Worm (Caenorhabditis elegans) whole organism, L4 larva: ENCODE measurements around the gene F47E1.4.
A peak's percentile ranks its signal among the peaks of the same experiment; 100 is the strongest.

Experiments
- F10B5.3 ChIP-seq: sonication (generic microtip); optimal IDR thresholded peaks from 2 replicates; lab custom pipeline; 2016; ENCODE audit warnings: mild to moderate bottlenecking, missing genetic modification characterization, missing compliant biosample characterization
- F37D6.2 ChIP-seq: sonication (generic microtip); optimal IDR thresholded peaks from 2 replicates; lab custom pipeline; 2016; ENCODE audit warnings: mild to moderate bottlenecking, missing genetic modification characterization, missing compliant biosample characterization
- F44E2.7 ChIP-seq: fragments of 200-800 bp; sonication (Bioruptor generic); IDR thresholded peaks from 2 replicates; pipeline ENCODE4 v2.1.2; 2022; ENCODE audit warnings: missing genetic modification characterization, missing compliant biosample characterization
- F49E8.2 ChIP-seq: sonication (generic microtip); optimal IDR thresholded peaks from 2 replicates; lab custom pipeline; 2016; ENCODE audit warnings: missing compliant biosample characterization, mild to moderate bottlenecking, missing genetic modification characterization, borderline replicate concordance
- R02D3.7 ChIP-seq: fragments of 150-350 bp; sonication (generic microtip); optimal IDR thresholded peaks from 3 replicates; lab custom pipeline; 2014; ENCODE audit warnings: missing biosample characterization, missing genetic modification characterization
- Y48G9A.11 ChIP-seq: fragments of 200-800 bp; sonication (Bioruptor generic); IDR thresholded peaks from 2 replicates; pipeline ENCODE4 v1.3.6; 2022; ENCODE audit warnings: missing genetic modification reagents, missing genetic modification characterization, missing compliant biosample characterization
- ZK337.2 ChIP-seq: fragments of 200-800 bp; sonication (Bioruptor generic); IDR thresholded peaks from 2 replicates; pipeline ENCODE4 v1.3.6; 2022; ENCODE audit warnings: missing genetic modification reagents, missing genetic modification characterization, missing compliant biosample characterization
- ZK546.5 ChIP-seq, 2 experiments: sonication (generic microtip); optimal IDR thresholded peaks; 2 replicates each; lab custom pipeline; 2017; ENCODE audit warnings: missing biosample characterization in 2 of 2, missing genetic modification characterization in 2 of 2
- aha-1 ChIP-seq: fragments of 150-350 bp; peaks from one replicate; lab custom pipeline; 2014; ENCODE audit warnings: missing biosample characterization, missing genetic modification characterization
- ama-1 ChIP-seq: fragments of 150-350 bp; optimal IDR thresholded peaks from 2 replicates; lab custom pipeline; 2014; ENCODE audit warnings: inconsistent platforms, mixed read lengths
- ceh-28 ChIP-seq: fragments of 150-350 bp; optimal IDR thresholded peaks from 2 replicates; lab custom pipeline; 2014; ENCODE audit warnings: missing biosample characterization, missing genetic modification reagents, missing genetic modification characterization
- ceh-32 ChIP-seq: sonication (generic microtip); optimal IDR thresholded peaks from 2 replicates; lab custom pipeline; 2016; ENCODE audit warnings: mild to moderate bottlenecking, missing genetic modification characterization, missing compliant biosample characterization; ENCODE audit not compliant: poor library complexity
- ceh-62 ChIP-seq: sonication (generic microtip); optimal IDR thresholded peaks from 2 replicates; lab custom pipeline; 2017; ENCODE audit warnings: missing biosample characterization, missing genetic modification characterization
- ces-1 ChIP-seq: fragments of 150-350 bp; sonication (generic microtip); optimal IDR thresholded peaks from 4 replicates; lab custom pipeline; 2014; ENCODE audit warnings: missing biosample characterization, missing genetic modification reagents, missing genetic modification characterization
- cey-2 ChIP-seq: sonication (generic microtip); optimal IDR thresholded peaks from 3 replicates; lab custom pipeline; 2017; ENCODE audit warnings: missing genetic modification characterization, mild to moderate bottlenecking, missing compliant biosample characterization, antibody characterized with exemption, borderline replicate concordance; ENCODE audit not compliant: insufficient read depth
- dmd-6 ChIP-seq: fragments of 200-800 bp; sonication (Bioruptor generic); IDR thresholded peaks from 2 replicates; pipeline ENCODE4 v1.3.6; 2022; ENCODE audit warnings: missing genetic modification reagents, missing genetic modification characterization, missing compliant biosample characterization
- dmd-9 ChIP-seq: fragments of 200-800 bp; sonication (Bioruptor generic); IDR thresholded peaks from 2 replicates; pipeline ENCODE4 v1.3.6; 2022; ENCODE audit warnings: missing genetic modification reagents, missing genetic modification characterization, missing compliant biosample characterization
- dpl-1 ChIP-seq: fragments of 150-350 bp; optimal IDR thresholded peaks from 2 replicates; lab custom pipeline; 2014; ENCODE audit warnings: missing biosample characterization, missing genetic modification reagents, missing genetic modification characterization
- egl-27 ChIP-seq: sonication (generic microtip); optimal IDR thresholded peaks from 3 replicates; lab custom pipeline; 2017; ENCODE audit warnings: missing biosample characterization, missing genetic modification reagents, missing genetic modification characterization
- egl-43 ChIP-seq: fragments of 200-800 bp; sonication (Bioruptor generic); IDR thresholded peaks from 2 replicates; pipeline ENCODE4 v1.3.6; 2022; ENCODE audit warnings: missing genetic modification reagents, missing genetic modification characterization, missing compliant biosample characterization
- fkh-10 ChIP-seq: fragments of 150-350 bp; optimal IDR thresholded peaks from 2 replicates; lab custom pipeline; 2014; ENCODE audit warnings: missing biosample characterization, missing genetic modification reagents, missing genetic modification characterization
- hif-1 ChIP-seq, 2 experiments: sonication (generic microtip); optimal IDR thresholded peaks; 2 replicates each; lab custom pipeline; 2016 to 2017; ENCODE audit warnings: missing compliant biosample characterization in 2 of 2, missing genetic modification characterization in 2 of 2, missing genetic modification reagents in 2 of 2, missing genotype in 2 of 2, mild to moderate bottlenecking in 1 of 2
- hlh-30 ChIP-seq: sonication (generic microtip); optimal IDR thresholded peaks from 2 replicates; lab custom pipeline; 2017; ENCODE audit warnings: antibody characterized with exemption, mild to moderate bottlenecking, missing genetic modification characterization, missing compliant biosample characterization; ENCODE audit not compliant: insufficient read depth
- lin-13 ChIP-seq: fragments of 150-350 bp; optimal IDR thresholded peaks from 2 replicates; lab custom pipeline; 2014; ENCODE audit warnings: missing biosample characterization, missing genetic modification reagents, missing genetic modification characterization
- lin-15B ChIP-seq: fragments of 150-350 bp; sonication (generic microtip); optimal IDR thresholded peaks from 3 replicates; lab custom pipeline; 2014; ENCODE audit warnings: missing biosample characterization, missing genetic modification characterization
- lin-39 ChIP-seq: fragments of 150-350 bp; optimal IDR thresholded peaks from 2 replicates; lab custom pipeline; 2014; ENCODE audit warnings: missing biosample characterization, missing genetic modification reagents, missing genetic modification characterization
- lir-3 ChIP-seq: sonication (generic microtip); optimal IDR thresholded peaks from 2 replicates; lab custom pipeline; 2016; ENCODE audit warnings: mild to moderate bottlenecking, missing genetic modification characterization, missing compliant biosample characterization
- mdl-1 ChIP-seq, 2 experiments: fragments of 150-350 bp in 1 of 2; sonication (generic microtip) in 1 of 2; optimal IDR thresholded peaks; 2 replicates each; lab custom pipeline; 2014 to 2017; ENCODE audit warnings: missing biosample characterization in 2 of 2, missing genetic modification characterization in 2 of 2
- nhr-10 ChIP-seq: fragments of 150-350 bp; optimal IDR thresholded peaks from 2 replicates; lab custom pipeline; 2014; ENCODE audit warnings: missing biosample characterization, missing genetic modification characterization
- nhr-102 ChIP-seq: sonication (generic microtip); optimal IDR thresholded peaks from 2 replicates; lab custom pipeline; 2016; ENCODE audit warnings: mild to moderate bottlenecking, missing genetic modification characterization, moderate library complexity, missing compliant biosample characterization
- nhr-11 ChIP-seq: fragments of 150-350 bp; optimal IDR thresholded peaks from 2 replicates; lab custom pipeline; 2014; ENCODE audit warnings: missing biosample characterization, missing genetic modification characterization
- nhr-237 ChIP-seq: sonication (generic microtip); optimal IDR thresholded peaks from 2 replicates; lab custom pipeline; 2017; ENCODE audit warnings: missing biosample characterization, missing genetic modification characterization
- nhr-25 ChIP-seq: sonication (generic microtip); optimal IDR thresholded peaks from 2 replicates; lab custom pipeline; 2017; ENCODE audit warnings: missing genetic modification characterization, mild to moderate bottlenecking, missing compliant biosample characterization, antibody characterized with exemption, moderate library complexity, borderline replicate concordance; ENCODE audit not compliant: insufficient read depth
- nhr-28 ChIP-seq: fragments of 150-350 bp; optimal IDR thresholded peaks from 2 replicates; lab custom pipeline; 2014; ENCODE audit warnings: missing biosample characterization, missing genetic modification characterization
- nhr-41 ChIP-seq: fragments of 200-800 bp; sonication (Bioruptor generic); IDR thresholded peaks from 2 replicates; pipeline ENCODE4 v1.3.6; 2022; ENCODE audit warnings: missing genetic modification reagents, missing genetic modification characterization, missing compliant biosample characterization
- nhr-42 ChIP-seq: fragments of 200-800 bp; sonication (Bioruptor generic); IDR thresholded peaks from 2 replicates; pipeline ENCODE4 v1.3.6; 2022; ENCODE audit warnings: missing genetic modification characterization, missing compliant biosample characterization
- nhr-48 ChIP-seq: sonication (generic microtip); optimal IDR thresholded peaks from 2 replicates; lab custom pipeline; 2016; ENCODE audit warnings: mild to moderate bottlenecking, missing genetic modification characterization, missing compliant biosample characterization
- nhr-6 ChIP-seq: fragments of 150-350 bp; optimal IDR thresholded peaks from 2 replicates; lab custom pipeline; 2014; ENCODE audit warnings: missing biosample characterization, missing genetic modification characterization
- nhr-76 ChIP-seq: fragments of 150-350 bp; optimal IDR thresholded peaks from 2 replicates; lab custom pipeline; 2014; ENCODE audit warnings: missing biosample characterization, missing genetic modification characterization
- pha-4 ChIP-seq, 2 experiments: fragments of 150-350 bp in 1 of 2; fragments of 200-800 bp in 1 of 2; sonication (Bioruptor generic) in 1 of 2; IDR thresholded peaks in 1 of 2; optimal IDR thresholded peaks in 1 of 2; 2 replicates each; pipeline versions ENCODE4 v1.3.6 to Lab custom; 2014 to 2022; ENCODE audit warnings: missing genetic modification characterization in 2 of 2, missing genetic modification reagents in 2 of 2, missing biosample characterization in 1 of 2, missing compliant biosample characterization in 1 of 2
- set-16 ChIP-seq: fragments of 200-800 bp; sonication (Bioruptor generic); IDR thresholded peaks from 2 replicates; pipeline ENCODE4 v1.3.6; 2022; ENCODE audit warnings: missing genetic modification reagents, missing genetic modification characterization, missing compliant biosample characterization
- snpc-1.2 ChIP-seq: fragments of 200-800 bp; sonication (Bioruptor generic); IDR thresholded peaks from 2 replicates; pipeline ENCODE4 v1.3.6; 2022; ENCODE audit warnings: missing genetic modification reagents, missing genetic modification characterization, missing compliant biosample characterization
- spr-3 ChIP-seq: fragments of 200-800 bp; sonication (Bioruptor generic); optimal IDR thresholded peaks from 2 replicates; lab custom pipeline; 2018; ENCODE audit warnings: mild to moderate bottlenecking, missing genetic modification characterization, missing compliant biosample characterization
- unc-130 ChIP-seq: sonication (generic microtip); optimal IDR thresholded peaks from 2 replicates; lab custom pipeline; 2016; ENCODE audit warnings: missing genetic modification reagents, missing genetic modification characterization, missing compliant biosample characterization
- unc-39 ChIP-seq: sonication (generic microtip); optimal IDR thresholded peaks from 2 replicates; lab custom pipeline; 2017; ENCODE audit warnings: missing biosample characterization, missing genetic modification characterization
- unc-62 ChIP-seq, 3 experiments: fragments of 150-350 bp in 1 of 3; sonication (generic microtip); optimal IDR thresholded peaks in 2 of 3; peaks in 1 of 3; 1 replicate in 1 of 3; 2 replicates in 2 of 3; lab custom pipeline; 2014 to 2017; ENCODE audit warnings: missing biosample characterization in 3 of 3, missing genetic modification characterization in 3 of 3, missing genetic modification reagents in 3 of 3, missing genotype in 1 of 3
- zag-1 ChIP-seq: fragments of 150-350 bp; optimal IDR thresholded peaks from 2 replicates; lab custom pipeline; 2014; ENCODE audit warnings: missing biosample characterization, missing genetic modification characterization
- zfp-2 ChIP-seq: sonication (generic microtip); optimal IDR thresholded peaks from 2 replicates; lab custom pipeline; 2016; ENCODE audit warnings: mild to moderate bottlenecking, missing genetic modification characterization, missing compliant biosample characterization
- zip-11 ChIP-seq: fragments of 200-800 bp; sonication (Bioruptor generic); IDR thresholded peaks from 2 replicates; pipeline ENCODE4 v1.3.6; 2022; ENCODE audit warnings: missing genetic modification characterization, missing compliant biosample characterization
- ztf-11 ChIP-seq: fragments of 150-350 bp; optimal IDR thresholded peaks from 2 replicates; lab custom pipeline; 2014; ENCODE audit warnings: missing biosample characterization, missing genetic modification characterization
- ztf-7 ChIP-seq: fragments of 150-350 bp; optimal IDR thresholded peaks from 2 replicates; lab custom pipeline; 2014; ENCODE audit warnings: missing biosample characterization, missing genetic modification characterization

F47E1.4 gene

ce11 chrX:9078149-9078548 is 15.5 kb downstream of the F47E1.4 start (continued):
- TF ChIP-seq nhr-10 (tag; lab: Kevin White, UChicago) (no peak), lin-15B (tag; lab: Kevin White, UChicago) (no peak), nhr-11 (tag; lab: Kevin White, UChicago) (no peak), nhr-28 (tag; lab: Kevin White, UChicago) (no peak), spr-3 (GFP tag; lab: Kevin White, UChicago) (peak; percentile 6), snpc-1.2 (GFP tag; lab: Robert Waterston, UW) (no peak; the same call in 1 of the 2 replicates), dpl-1 (GFP tag; lab: Kevin White, UChicago) (no peak), ZK546.5 (tag; optimal IDR thresholded peaks at IDR 0.05; lab: Kevin White, UChicago) (no peak), ceh-28 (tag; lab: Kevin White, UChicago) (no peak), F10B5.3 (tag; lab: Kevin White, UChicago) (no peak), unc-39 (tag; lab: Kevin White, UChicago) (no peak), nhr-102 (tag; lab: Kevin White, UChicago) (no peak), egl-27 (tag; lab: Kevin White, UChicago) (no peak), F44E2.7 (0 out of 2 replicates have a peak, but pooled peaks have one; percentile 51), dmd-6 (GFP tag; lab: Robert Waterston, UW) (peak; percentile 42), ces-1 (GFP tag; lab: Kevin White, UChicago) (no peak), Y48G9A.11 (GFP tag; lab: Robert Waterston, UW) (no peak), lin-39 (tag; lab: Kevin White, UChicago) (no peak), nhr-237 (tag; lab: Kevin White, UChicago) (no peak), hif-1 (tag; optimal IDR thresholded peaks at IDR 0.05; lab: Kevin White, UChicago) (no peak), ztf-11 (tag; lab: Kevin White, UChicago) (no peak), ztf-7 (tag; lab: Kevin White, UChicago) (no peak), nhr-25 (tag; lab: Kevin White, UChicago) (no peak), R02D3.7 (tag; lab: Kevin White, UChicago) (no peak), egl-43 (no peak), lin-13 (GFP tag; lab: Kevin White, UChicago) (peak; percentile 43), unc-130 (GFP tag; lab: Kevin White, UChicago) (no peak), F49E8.2 (tag; lab: Kevin White, UChicago) (peak; percentile 45), set-16 (GFP tag; lab: Robert Waterston, UW) (no peak), hlh-30 (tag; lab: Kevin White, UChicago) (peak; percentile 28), fkh-10 (GFP tag; lab: Kevin White, UChicago) (no peak), lir-3 (tag; lab: Kevin White, UChicago) (peak; percentile 30), ama-1 (lab: Kevin White, UChicago) (no peak), zfp-2 (tag; lab: Kevin White, UChicago) (no peak), mdl-1 (tag; optimal IDR thresholded peaks at IDR 0.05; lab: Kevin White, UChicago) (no peak), nhr-41 (GFP tag; lab: Robert Waterston, UW) (no peak), nhr-6 (no peak), ZK337.2 (GFP tag; lab: Robert Waterston, UW) (no peak), pha-4 (GFP tag; IDR thresholded peaks at IDR 0.05; lab: Robert Waterston, UW) (peak; percentile 70; the same call in 1 of the 2 replicates), pha-4 (tag; optimal IDR thresholded peaks at IDR 0.05; lab: Kevin White, UChicago) (no peak), ceh-32 (tag; lab: Kevin White, UChicago) (no peak), F37D6.2 (tag; lab: Kevin White, UChicago) (peak; percentile 34), dmd-9 (GFP tag; lab: Robert Waterston, UW) (peak; percentile 66), ceh-62 (tag; lab: Kevin White, UChicago) (no peak), nhr-76 (tag; lab: Kevin White, UChicago) (no peak), unc-62 (GFP tag; optimal IDR thresholded peaks at IDR 0.05 in 1 of 2; lab: Kevin White, UChicago) (peak in 1 of 2 experiments; percentile 71), unc-62 (tag; optimal IDR thresholded peaks at IDR 0.05; lab: Kevin White, UChicago) (no peak), aha-1 (tag; lab: Kevin White, UChicago) (peak; percentile 97), zip-11 (GFP tag; lab: Robert Waterston, UW) (no peak), nhr-42 (GFP tag; lab: Robert Waterston, UW) (no peak), nhr-48 (tag; lab: Kevin White, UChicago) (peak; percentile 36), zag-1 (no peak), cey-2 (tag; lab: Kevin White, UChicago) (no peak)
